Worm (Caenorhabditis elegans) whole organism, young adult: ENCODE measurements around the gene gcy-31.

ENCODE experiments used
- F37B4.10 ChIP-seq: fragments of 200-800 bp; sonication (Bioruptor generic); IDR thresholded peaks from 2 replicates; pipeline ENCODE4 v1.3.6; 2022; ENCODE audit warnings: missing genetic modification characterization, missing compliant biosample characterization
- F55B11.4 ChIP-seq: sonication (generic microtip); optimal IDR thresholded peaks from 2 replicates; lab custom pipeline; 2016; ENCODE audit warnings: missing compliant biosample characterization, missing genetic modification characterization, borderline replicate concordance; ENCODE audit not compliant: insufficient read depth
- cebp-1 ChIP-seq, 2 experiments: fragments of 200-800 bp in 1 of 2; sonication (Bioruptor generic) in 1 of 2; sonication (generic microtip) in 1 of 2; IDR thresholded peaks in 1 of 2; optimal IDR thresholded peaks in 1 of 2; 2 replicates each; pipeline versions ENCODE4 v1.3.6 to Lab custom; 2017 to 2022; ENCODE audit warnings: missing compliant biosample characterization in 2 of 2, missing genetic modification characterization in 2 of 2, mild to moderate bottlenecking in 1 of 2, missing genetic modification reagents in 1 of 2, moderate library complexity in 1 of 2
- lin-40 ChIP-seq: sonication (generic microtip); optimal IDR thresholded peaks from 2 replicates; lab custom pipeline; 2016; ENCODE audit warnings: missing genetic modification characterization, mild to moderate bottlenecking, missing compliant biosample characterization, missing genotype, missing genetic modification reagents
- madf-10 ChIP-seq: sonication (generic microtip); optimal IDR thresholded peaks from 2 replicates; lab custom pipeline; 2016; ENCODE audit warnings: mild to moderate bottlenecking, missing genetic modification characterization, missing compliant biosample characterization
- mes-4 ChIP-seq: sonication (generic microtip); optimal IDR thresholded peaks from 2 replicates; lab custom pipeline; 2016; ENCODE audit warnings: missing genotype, missing genetic modification characterization, missing compliant biosample characterization
- mxl-1 ChIP-seq: sonication (generic microtip); optimal IDR thresholded peaks from 2 replicates; lab custom pipeline; 2016; ENCODE audit warnings: missing genetic modification characterization, missing compliant biosample characterization
- unc-62 ChIP-seq: fragments of 150-350 bp; optimal IDR thresholded peaks from 2 replicates; lab custom pipeline; 2014; ENCODE audit warnings: missing biosample characterization, missing genetic modification reagents, missing genetic modification characterization

ce11 chrX:2382227-2382626 is 45.1 kb downstream of the gcy-31 start:
- TF ChIP-seq madf-10 (no peak), F37B4.10 (GFP tag; lab: Robert Waterston, UW) (no peak), lin-40 (tag; lab: Kevin White, UChicago) (peak; percentile 54), mes-4 (tag; lab: Kevin White, UChicago) (no peak), mxl-1 (tag; lab: Kevin White, UChicago) (no peak), cebp-1 (GFP tag; IDR thresholded peaks at IDR 0.05; lab: Robert Waterston, UW) (no peak), cebp-1 (tag; optimal IDR thresholded peaks at IDR 0.05; lab: Kevin White, UChicago) (no peak), unc-62 (GFP tag; lab: Kevin White, UChicago) (no peak), F55B11.4 (tag; lab: Kevin White, UChicago) (no peak)
